Fruit fly (Drosophila melanogaster) whole organism, embryonic: ENCODE data around the gene CG42538.

Experiments used
- Blimp-1 ChIP-seq: fragments of 200-800 bp; sonication (Bioruptor generic); optimal IDR thresholded peaks from 3 replicates; lab custom pipeline; 2018; ENCODE audit warnings: missing biosample characterization, missing genetic modification characterization, mild to moderate bottlenecking, moderate library complexity, missing genetic modification reagents
- BtbVII ChIP-seq: fragments of 200-800 bp; sonication (Bioruptor generic); optimal IDR thresholded peaks from 3 replicates; lab custom pipeline; 2017; ENCODE audit warnings: missing biosample characterization, mild to moderate bottlenecking, missing genetic modification characterization
- CG10979 ChIP-seq: fragments of 200-800 bp; sonication (Bioruptor generic); optimal IDR thresholded peaks from 2 replicates; lab custom pipeline; 2018; ENCODE audit warnings: missing biosample characterization, mild to moderate bottlenecking, missing genetic modification characterization, moderate library complexity
- CG11398 ChIP-seq: fragments of 200-800 bp; sonication (Bioruptor generic); optimal IDR thresholded peaks from 2 replicates; lab custom pipeline; 2016; ENCODE audit warnings: missing biosample characterization, missing genetic modification characterization
- CG12769 ChIP-seq: fragments of 200-800 bp; sonication (Bioruptor generic); optimal IDR thresholded peaks from 2 replicates; lab custom pipeline; 2019; ENCODE audit warnings: missing biosample characterization, mild to moderate bottlenecking, missing genetic modification characterization, moderate library complexity
- CG15601 ChIP-seq: fragments of 200-800 bp; sonication (Bioruptor generic); optimal IDR thresholded peaks from 3 replicates; lab custom pipeline; 2019; ENCODE audit warnings: missing biosample characterization, mild to moderate bottlenecking, missing genetic modification characterization, moderate library complexity
- CG17361 ChIP-seq: fragments of 200-800 bp; sonication (Bioruptor generic); IDR thresholded peaks from 3 replicates; pipeline ENCODE4 v1.3.6; 2022; ENCODE audit warnings: missing biosample characterization, missing genetic modification characterization
- CG18011 ChIP-seq: fragments of 200-800 bp; sonication (Bioruptor generic); optimal IDR thresholded peaks from 2 replicates; lab custom pipeline; 2017; ENCODE audit warnings: missing biosample characterization, missing genetic modification characterization, mild to moderate bottlenecking, moderate library complexity, missing genotype
- CG2712 ChIP-seq: fragments of 200-800 bp; optimal IDR thresholded peaks from 3 replicates; lab custom pipeline; 2019; ENCODE audit warnings: missing biosample characterization, mild to moderate bottlenecking, missing genetic modification characterization, moderate library complexity
- CG2889 ChIP-seq: fragments of 200-800 bp; sonication (Bioruptor generic); IDR thresholded peaks from 3 replicates; pipeline ENCODE4 v1.3.6; 2022; ENCODE audit warnings: missing biosample characterization, missing genetic modification characterization
- CG34376 ChIP-seq: fragments of 200-800 bp; sonication (Bioruptor generic); optimal IDR thresholded peaks from 2 replicates; lab custom pipeline; 2018; ENCODE audit warnings: missing biosample characterization, mild to moderate bottlenecking, missing genetic modification characterization
- CG42726 ChIP-seq: fragments of 200-800 bp; sonication (Bioruptor generic); IDR thresholded peaks from 2 replicates; pipeline ENCODE4 v1.3.6; 2022; ENCODE audit warnings: missing biosample characterization, missing genetic modification characterization; ENCODE audit not compliant: partially characterized antibody
- CG4360 ChIP-seq: fragments of 200-800 bp; sonication (Bioruptor generic); IDR thresholded peaks from 2 replicates; pipeline ENCODE4 v1.3.6; 2022; ENCODE audit warnings: missing biosample characterization, missing genetic modification characterization
- CG4820 ChIP-seq: fragments of 200-800 bp; sonication (Bioruptor generic); optimal IDR thresholded peaks from 3 replicates; lab custom pipeline; 2016; ENCODE audit warnings: missing biosample characterization, missing genetic modification characterization
- CG6813 ChIP-seq: fragments of 200-800 bp; sonication (Bioruptor generic); optimal IDR thresholded peaks from 2 replicates; lab custom pipeline; 2017; ENCODE audit warnings: missing biosample characterization, missing genetic modification characterization, mild to moderate bottlenecking, moderate library complexity, missing genetic modification reagents
- CG7357 ChIP-seq: fragments of 200-800 bp; sonication (Bioruptor generic); IDR thresholded peaks from 3 replicates; pipeline ENCODE4 v1.3.6; 2022; ENCODE audit warnings: missing biosample characterization, missing genetic modification characterization
- CG8281 ChIP-seq: fragments of 200-800 bp; sonication (Bioruptor generic); optimal IDR thresholded peaks from 2 replicates; lab custom pipeline; 2018; ENCODE audit warnings: missing biosample characterization, mild to moderate bottlenecking, missing genetic modification characterization, moderate library complexity
- CTCF ChIP-seq: fragments of 200-800 bp; sonication (Bioruptor generic); optimal IDR thresholded peaks from 2 replicates; lab custom pipeline; 2017; ENCODE audit warnings: missing biosample characterization, mild to moderate bottlenecking, missing genetic modification characterization, moderate library complexity
- D19B ChIP-seq: fragments of 200-800 bp; sonication (Bioruptor generic); optimal IDR thresholded peaks from 2 replicates; lab custom pipeline; 2017; ENCODE audit warnings: missing biosample characterization, mild to moderate bottlenecking, missing genetic modification characterization
- Dbx ChIP-seq: fragments of 200-800 bp; sonication (Bioruptor generic); IDR thresholded peaks from 3 replicates; pipeline ENCODE4 v1.3.6; 2022; ENCODE audit warnings: missing biosample characterization, missing genetic modification characterization
- Drgx ChIP-seq: fragments of 200-800 bp; sonication (Bioruptor generic); IDR thresholded peaks from 2 replicates; pipeline ENCODE4 v1.3.6; 2022; ENCODE audit warnings: missing biosample characterization, missing genetic modification characterization
- GATAe ChIP-seq: fragments of 200-800 bp; sonication (Bioruptor generic); conservative IDR thresholded peaks from 2 replicates; pipeline ENCODE4 v1.3.6; 2022; ENCODE audit warnings: missing biosample characterization, missing genetic modification characterization
- HmgD ChIP-seq: fragments of 200-800 bp; sonication (Bioruptor generic); optimal IDR thresholded peaks from 3 replicates; lab custom pipeline; 2016; ENCODE audit warnings: missing biosample characterization, missing genetic modification characterization
- Lim3 ChIP-seq: fragments of 200-800 bp; sonication (Bioruptor generic); IDR thresholded peaks from 2 replicates; pipeline ENCODE4 v1.3.6; 2022; ENCODE audit warnings: missing biosample characterization, missing genetic modification characterization
- Med ChIP-seq: fragments of 200-800 bp; sonication (Bioruptor generic); peaks from one replicate; lab custom pipeline; 2016; ENCODE audit warnings: missing biosample characterization, missing genetic modification characterization, mild to moderate bottlenecking, inconsistent platforms, moderate library complexity
- Mrtf ChIP-seq: fragments of 200-800 bp; sonication (Bioruptor generic); IDR thresholded peaks from 3 replicates; pipeline ENCODE4 v1.3.6; 2022; ENCODE audit warnings: missing biosample characterization, missing genetic modification characterization
- Opbp ChIP-seq: fragments of 200-800 bp; sonication (Bioruptor generic); IDR thresholded peaks from 3 replicates; pipeline ENCODE4 v1.3.6; 2022; ENCODE audit warnings: missing biosample characterization, missing genetic modification characterization; ENCODE audit not compliant: partially characterized antibody
- PHDP ChIP-seq: fragments of 200-800 bp; sonication (Bioruptor generic); optimal IDR thresholded peaks from 3 replicates; lab custom pipeline; 2018; ENCODE audit warnings: missing biosample characterization, mild to moderate bottlenecking, missing genetic modification characterization, moderate library complexity
- Sox100B ChIP-seq: fragments of 200-800 bp; sonication (Bioruptor generic); optimal IDR thresholded peaks from 3 replicates; lab custom pipeline; 2018; ENCODE audit warnings: missing biosample characterization, mild to moderate bottlenecking, missing genetic modification characterization
- Xrp1 ChIP-seq: fragments of 200-800 bp; sonication (Bioruptor generic); IDR thresholded peaks from 2 replicates; pipeline ENCODE4 v1.3.6; 2022; ENCODE audit warnings: missing biosample characterization, missing genetic modification characterization
- ewg ChIP-seq: fragments of 200-800 bp; sonication (Bioruptor generic); optimal IDR thresholded peaks from 3 replicates; lab custom pipeline; 2017; ENCODE audit warnings: mild to moderate bottlenecking, missing biosample characterization, missing genetic modification reagents, missing genetic modification characterization
- fu2 ChIP-seq: fragments of 200-800 bp; sonication (Bioruptor generic); optimal IDR thresholded peaks from 2 replicates; lab custom pipeline; 2016; ENCODE audit warnings: missing biosample characterization, missing genetic modification characterization
- gcm2 ChIP-seq: fragments of 200-800 bp; sonication (Bioruptor generic); optimal IDR thresholded peaks from 2 replicates; lab custom pipeline; 2016; ENCODE audit warnings: missing biosample characterization, missing genetic modification characterization
- kay ChIP-seq: fragments of 200-800 bp; sonication (Bioruptor generic); optimal IDR thresholded peaks from 2 replicates; lab custom pipeline; 2016; ENCODE audit warnings: missing biosample characterization, missing genetic modification characterization
- nau ChIP-seq: fragments of 200-800 bp; sonication (Bioruptor generic); optimal IDR thresholded peaks from 3 replicates; lab custom pipeline; 2017; ENCODE audit warnings: missing biosample characterization, mild to moderate bottlenecking, missing genetic modification characterization, missing genetic modification reagents
- peb ChIP-seq: fragments of 200-800 bp; sonication (Bioruptor generic); IDR thresholded peaks from 2 replicates; pipeline ENCODE4 v1.3.6; 2022; ENCODE audit warnings: missing biosample characterization, missing genetic modification characterization
- phol ChIP-seq: fragments of 200-800 bp; sonication (Bioruptor generic); optimal IDR thresholded peaks from 3 replicates; lab custom pipeline; 2018; ENCODE audit warnings: missing biosample characterization, mild to moderate bottlenecking, missing genetic modification characterization, moderate library complexity
- pum ChIP-seq: fragments of 200-800 bp; sonication (Bioruptor generic); optimal IDR thresholded peaks from 2 replicates; lab custom pipeline; 2016; ENCODE audit warnings: missing biosample characterization, missing genetic modification characterization
- ro ChIP-seq: fragments of 200-800 bp; sonication (Bioruptor generic); IDR thresholded peaks from 2 replicates; pipeline ENCODE4 v1.3.6; 2022; ENCODE audit warnings: missing biosample characterization, missing genetic modification characterization
- salm ChIP-seq: fragments of 200-800 bp; sonication (Bioruptor generic); optimal IDR thresholded peaks from 2 replicates; lab custom pipeline; 2018; ENCODE audit warnings: missing biosample characterization, mild to moderate bottlenecking, missing genetic modification characterization
- sc ChIP-seq, 3 experiments: fragments of >200 bp in 2 of 3; fragments of 200-800 bp in 1 of 3; sonication (Bioruptor generic) in 1 of 3; optimal IDR thresholded peaks; 2 replicates in 2 of 3; 3 replicates in 1 of 3; lab custom pipeline; 2017; ENCODE audit warnings: mild to moderate bottlenecking in 1 of 3, missing biosample characterization in 1 of 3, missing genetic modification characterization in 1 of 3, missing genetic modification reagents in 1 of 3
- sd ChIP-seq: fragments of 200-800 bp; sonication (Bioruptor generic); optimal IDR thresholded peaks from 3 replicates; lab custom pipeline; 2018; ENCODE audit warnings: missing biosample characterization, mild to moderate bottlenecking, missing genetic modification characterization, moderate library complexity
- sens ChIP-seq: fragments of 200-800 bp; sonication (Bioruptor generic); peaks from one replicate; lab custom pipeline; 2016; ENCODE audit warnings: missing biosample characterization, missing genetic modification characterization
- sisA ChIP-seq: fragments of 200-800 bp; sonication (Bioruptor generic); IDR thresholded peaks from 2 replicates; pipeline ENCODE4 v1.3.6; 2022; ENCODE audit warnings: missing biosample characterization, missing genetic modification characterization
- so ChIP-seq: fragments of 200-800 bp; sonication (Bioruptor generic); IDR thresholded peaks from 3 replicates; pipeline ENCODE4 v1.3.6; 2022; ENCODE audit warnings: missing biosample characterization, missing genetic modification characterization
- sr ChIP-seq: fragments of 200-800 bp; sonication (Bioruptor generic); IDR thresholded peaks from 3 replicates; pipeline ENCODE4 v1.3.6; 2022; ENCODE audit warnings: missing biosample characterization, missing genetic modification characterization
- wdn ChIP-seq: fragments of 200-800 bp; sonication (Bioruptor generic); IDR thresholded peaks from 2 replicates; pipeline ENCODE4 v1.3.6; 2022; ENCODE audit warnings: missing biosample characterization, missing genetic modification characterization

CG42538 gene

DNA sequence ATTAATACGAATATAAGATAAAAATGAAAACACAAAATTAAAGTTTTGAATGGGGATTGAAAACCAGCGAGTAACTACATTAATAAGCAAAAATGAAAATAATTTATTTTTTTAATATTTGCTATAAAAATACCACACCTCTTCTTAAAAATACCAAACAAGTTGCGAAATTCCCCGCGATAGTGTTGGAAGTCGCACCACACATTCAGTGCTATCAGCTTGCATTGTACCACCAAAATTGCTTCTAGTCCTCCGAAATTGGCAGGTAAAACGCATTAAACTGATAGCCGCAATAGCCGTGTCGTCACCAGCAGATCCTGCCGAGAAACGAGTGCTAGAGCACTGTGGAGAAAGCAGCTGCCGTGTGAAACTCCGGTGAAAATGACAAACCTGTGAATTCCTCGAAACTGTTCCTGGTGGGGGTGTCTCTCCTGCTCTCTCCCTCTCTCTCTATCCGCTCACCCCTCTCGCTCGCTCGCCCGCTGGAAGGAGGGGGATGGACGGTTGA is 46.2 kb upstream of the CG42538 start, which contains the start of gene Hip14 (continued):
- no peak for TF ChIP-seq CG10979 (tag; lab: Kevin White, UChicago)
- TF ChIP-seq Blimp-1 (GFP tag; lab: Kevin White, UChicago), result no peak
- TF ChIP-seq CG4360, result no peak
- TF ChIP-seq CG2889 (GFP tag; lab: Robert Waterston, UW), result no peak
- no peak for TF ChIP-seq CG6813
- TF ChIP-seq ro (GFP tag; lab: Robert Waterston, UW), result no peak
- peak; percentile 80 for TF ChIP-seq Med (GFP tag; lab: Kevin White, UChicago)
- no peak for TF ChIP-seq nau (GFP tag; lab: Kevin White, UChicago)
- no peak for TF ChIP-seq fu2
- no peak for TF ChIP-seq Xrp1 (GFP tag; lab: Robert Waterston, UW)

DNA sequence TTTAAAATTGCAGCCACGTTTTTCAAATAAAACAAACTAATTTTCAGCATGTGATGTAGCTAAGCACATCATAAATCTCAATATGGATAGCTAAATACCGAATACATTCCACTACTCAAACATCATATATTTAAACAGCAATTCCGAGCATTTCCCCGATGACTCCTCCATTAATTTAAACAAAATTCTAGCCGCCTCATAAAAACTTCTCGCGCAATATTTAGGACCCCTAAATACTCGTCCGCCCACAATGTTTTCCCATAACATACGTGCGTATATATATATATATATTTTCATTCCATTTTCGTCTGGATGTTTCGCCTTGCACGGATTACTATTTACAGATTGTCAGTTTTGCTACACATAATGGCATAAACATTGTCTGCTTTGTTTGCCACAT is 38.3 kb upstream of the CG42538 start:
- TF ChIP-seq CG12769 (tag; lab: Kevin White, UChicago) (no peak), pum (GFP tag; lab: Kevin White, UChicago) (no peak), CG15601 (no peak), wdn (no peak), sr (GFP tag; lab: Robert Waterston, UW) (peak; percentile 74; the same call in 2 of the 3 replicates), sens (no peak), sd (peak; percentile 96), CG17361 (GFP tag; lab: Robert Waterston, UW) (no peak)

DNA sequence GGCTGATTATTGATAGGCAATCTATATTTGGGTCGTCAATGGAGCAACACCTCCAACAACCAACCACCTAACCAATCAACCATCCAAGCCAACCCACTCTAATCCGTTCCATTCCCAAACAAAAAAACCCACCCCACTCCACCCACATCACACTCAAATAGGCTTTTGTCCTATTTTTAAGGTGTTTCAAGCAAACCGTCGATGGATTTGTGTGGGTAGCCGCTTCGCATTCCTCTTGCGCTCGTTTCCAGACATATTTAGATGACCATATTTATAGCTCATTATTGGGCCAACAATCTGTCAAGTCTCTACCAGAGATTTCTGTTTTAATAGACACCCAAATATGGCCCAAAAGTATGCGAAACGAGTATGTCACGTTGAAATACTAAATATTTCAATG is 36.1 kb upstream of the CG42538 start:
- no peak for TF ChIP-seq PHDP
- no peak for TF ChIP-seq ewg (GFP tag; lab: Kevin White, UChicago)
- TF ChIP-seq so (GFP tag; lab: Robert Waterston, UW), result no peak
- TF ChIP-seq Dbx, result no peak
- no peak for TF ChIP-seq salm (tag; lab: Kevin White, UChicago)
- no peak for TF ChIP-seq Mrtf (GFP tag; lab: Robert Waterston, UW)
- peak; percentile 93 for TF ChIP-seq sr (GFP tag; lab: Robert Waterston, UW)
- TF ChIP-seq GATAe (GFP tag; lab: Robert Waterston, UW), result no peak
- no peak for TF ChIP-seq D19B
- peak; percentile 84 for TF ChIP-seq sd
- peak; percentile 55 for TF ChIP-seq CG12769 (tag; lab: Kevin White, UChicago)
- TF ChIP-seq CG8281 (tag; lab: Kevin White, UChicago), result peak; percentile 7
- no peak for TF ChIP-seq Opbp

DNA sequence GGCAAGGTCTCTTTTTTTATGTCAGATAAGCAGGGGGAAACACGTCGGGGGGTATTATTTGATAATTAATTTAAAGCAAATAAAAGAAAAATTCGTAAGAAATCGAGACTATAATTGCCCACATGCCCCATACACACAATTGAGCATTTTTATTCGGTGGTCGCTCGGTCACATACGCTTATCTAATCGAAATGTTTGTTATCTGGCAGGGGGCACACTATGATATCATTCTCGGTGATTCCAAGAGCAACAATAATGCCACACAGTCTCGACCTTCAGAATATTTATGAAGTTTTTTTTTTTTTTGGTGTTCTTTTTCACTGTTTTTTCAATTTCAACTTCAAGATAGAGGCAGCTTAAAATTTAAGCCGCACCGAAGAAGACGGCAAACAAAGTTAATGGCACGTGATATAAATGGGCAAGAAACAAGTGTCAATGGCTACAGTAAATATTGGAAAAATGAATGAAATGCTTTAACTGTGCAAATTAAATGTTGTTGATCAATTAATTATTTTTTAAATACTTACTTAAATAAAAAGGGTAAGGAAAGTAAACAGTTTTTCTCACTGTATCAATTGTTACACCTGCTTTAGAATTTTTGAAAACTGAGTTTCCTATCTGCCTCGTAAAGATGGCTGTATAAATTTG is 34.8 kb upstream of the CG42538 start:
- TF ChIP-seq sc (optimal IDR thresholded peaks at IDR 0.05; lab: Kevin White, UChicago) (no peak), sc (GFP tag; optimal IDR thresholded peaks at IDR 0.05; lab: Kevin White, UChicago) (no peak), salm (tag; lab: Kevin White, UChicago) (peak; percentile 25), CG15601 (peak; percentile 23), Drgx (GFP tag; lab: Robert Waterston, UW) (no peak), CTCF (no peak), CG34376 (peak; percentile 83), BtbVII (GFP tag; lab: Kevin White, UChicago) (peak; percentile 52), CG7357 (no peak), Lim3 (GFP tag; lab: Robert Waterston, UW) (no peak), sisA (GFP tag; lab: Robert Waterston, UW) (no peak), CG11398 (GFP tag; lab: Kevin White, UChicago) (no peak), CG4820 (GFP tag; lab: Kevin White, UChicago) (no peak), CG42726 (GFP tag; lab: Robert Waterston, UW) (no peak), phol (tag; lab: Kevin White, UChicago) (peak; percentile 30), CG2712 (peak; percentile 54), HmgD (GFP tag; lab: Kevin White, UChicago) (no peak), CG18011 (peak; percentile 37), kay (GFP tag; lab: Kevin White, UChicago) (no peak), peb (GFP tag; lab: Robert Waterston, UW) (no peak), Sox100B (GFP tag; lab: Kevin White, UChicago) (peak; percentile 30), gcm2 (no peak)
